Worm (Caenorhabditis elegans) whole organism, L2 larva: Measurements from ENCODE around the gene Y51H7C.9.

Source experiments
- C34F6.9 ChIP-seq: fragments of 150-350 bp; optimal IDR thresholded peaks from 2 replicates; lab custom pipeline; 2014; ENCODE audit warnings: missing biosample characterization, missing genetic modification characterization
- F13H6.1 ChIP-seq: sonication (generic microtip); optimal IDR thresholded peaks from 2 replicates; lab custom pipeline; 2016; ENCODE audit warnings: missing genetic modification characterization, missing compliant biosample characterization
- R02D3.7 ChIP-seq: fragments of 150-350 bp; optimal IDR thresholded peaks from 2 replicates; lab custom pipeline; 2014; ENCODE audit warnings: missing biosample characterization, missing genetic modification characterization
- Y55F3AM.14 ChIP-seq: fragments of 200-800 bp; sonication (Bioruptor generic); optimal IDR thresholded peaks from 2 replicates; lab custom pipeline; 2018; ENCODE audit warnings: mild to moderate bottlenecking, missing genetic modification characterization, missing compliant biosample characterization
- ZK546.5 ChIP-seq: sonication (generic microtip); optimal IDR thresholded peaks from 2 replicates; lab custom pipeline; 2017; ENCODE audit warnings: missing biosample characterization, missing genetic modification characterization
- alr-1 ChIP-seq: fragments of 150-350 bp; optimal IDR thresholded peaks from 2 replicates; lab custom pipeline; 2014; ENCODE audit warnings: missing biosample characterization, missing genetic modification characterization
- aly-2 ChIP-seq: fragments of 150-350 bp; optimal IDR thresholded peaks from 2 replicates; lab custom pipeline; 2014; ENCODE audit warnings: missing biosample characterization, missing genetic modification characterization
- blmp-1 ChIP-seq: sonication (generic microtip); optimal IDR thresholded peaks from 2 replicates; lab custom pipeline; 2017; ENCODE audit warnings: missing genetic modification characterization, mild to moderate bottlenecking, missing compliant biosample characterization, antibody characterized with exemption, moderate library complexity; ENCODE audit not compliant: insufficient read depth
- ceh-16 ChIP-seq: fragments of 150-350 bp; optimal IDR thresholded peaks from 2 replicates; lab custom pipeline; 2014; ENCODE audit warnings: missing biosample characterization, missing genetic modification characterization
- ceh-82 ChIP-seq: fragments of 150-350 bp; optimal IDR thresholded peaks from 2 replicates; lab custom pipeline; 2014; ENCODE audit warnings: missing biosample characterization, missing genetic modification characterization
- crh-2 ChIP-seq: sonication (generic microtip); optimal IDR thresholded peaks from 2 replicates; lab custom pipeline; 2017; ENCODE audit warnings: missing biosample characterization, missing genetic modification characterization
- dmd-4 ChIP-seq: sonication (generic microtip); optimal IDR thresholded peaks from 2 replicates; lab custom pipeline; 2017; ENCODE audit warnings: missing biosample characterization, missing genetic modification characterization
- elt-1 ChIP-seq: fragments of 150-350 bp; optimal IDR thresholded peaks from 2 replicates; lab custom pipeline; 2014; ENCODE audit warnings: missing biosample characterization, missing genetic modification characterization
- elt-3 ChIP-seq: sonication (generic microtip); optimal IDR thresholded peaks from 2 replicates; lab custom pipeline; 2017; ENCODE audit warnings: missing biosample characterization, missing genetic modification characterization
- fos-1 ChIP-seq: fragments of 150-350 bp; optimal IDR thresholded peaks from 2 replicates; lab custom pipeline; 2014; ENCODE audit warnings: missing biosample characterization, missing genetic modification characterization
- gmeb-1 ChIP-seq: fragments of 150-350 bp; optimal IDR thresholded peaks from 2 replicates; lab custom pipeline; 2014; ENCODE audit warnings: missing biosample characterization, missing genetic modification characterization
- lin-11 ChIP-seq: fragments of 150-350 bp; sonication (generic microtip); optimal IDR thresholded peaks from 2 replicates; lab custom pipeline; 2014; ENCODE audit warnings: missing biosample characterization, missing genetic modification characterization, inconsistent platforms, mixed read lengths
- lsy-2 ChIP-seq, 2 experiments: fragments of 150-350 bp in 1 of 2; sonication (generic microtip) in 1 of 2; optimal IDR thresholded peaks; 2 replicates each; lab custom pipeline; 2014 to 2017; ENCODE audit warnings: missing biosample characterization in 2 of 2, missing genetic modification characterization in 2 of 2
- mab-5 ChIP-seq: fragments of 150-350 bp; optimal IDR thresholded peaks from 2 replicates; lab custom pipeline; 2014; ENCODE audit warnings: missing biosample characterization, missing genetic modification characterization
- mbf-1 ChIP-seq: sonication (generic microtip); optimal IDR thresholded peaks from 2 replicates; lab custom pipeline; 2017; ENCODE audit warnings: missing biosample characterization, missing genetic modification characterization
- nhr-10 ChIP-seq: sonication (generic microtip); optimal IDR thresholded peaks from 2 replicates; lab custom pipeline; 2017; ENCODE audit warnings: missing biosample characterization, missing genetic modification characterization
- nhr-129 ChIP-seq: fragments of 150-350 bp; optimal IDR thresholded peaks from 2 replicates; lab custom pipeline; 2014; ENCODE audit warnings: missing biosample characterization, missing genetic modification characterization
- nhr-237 ChIP-seq: fragments of 150-350 bp; optimal IDR thresholded peaks from 2 replicates; lab custom pipeline; 2014; ENCODE audit warnings: missing biosample characterization, missing genetic modification characterization
- nhr-25 ChIP-seq: fragments of 150-350 bp; sonication (generic microtip); optimal IDR thresholded peaks from 3 replicates; lab custom pipeline; 2014; ENCODE audit warnings: missing biosample characterization, missing genetic modification characterization
- nhr-6 ChIP-seq: fragments of 150-350 bp; optimal IDR thresholded peaks from 2 replicates; lab custom pipeline; 2014; ENCODE audit warnings: missing biosample characterization, missing genetic modification characterization
- peb-1 ChIP-seq: fragments of 150-350 bp; optimal IDR thresholded peaks from 2 replicates; lab custom pipeline; 2014; ENCODE audit warnings: missing biosample characterization, missing genetic modification characterization
- sem-4 ChIP-seq: fragments of 150-350 bp; optimal IDR thresholded peaks from 2 replicates; lab custom pipeline; 2014; ENCODE audit warnings: missing biosample characterization, missing genetic modification reagents, missing genetic modification characterization
- sma-3 ChIP-seq: sonication (generic microtip); optimal IDR thresholded peaks from 2 replicates; lab custom pipeline; 2016; ENCODE audit warnings: missing genetic modification reagents, missing genetic modification characterization, missing compliant biosample characterization
- sma-9 ChIP-seq, 2 experiments: fragments of 150-350 bp in 1 of 2; sonication (generic microtip) in 1 of 2; optimal IDR thresholded peaks; 2 replicates each; lab custom pipeline; 2014 to 2016; ENCODE audit warnings: missing genetic modification characterization in 2 of 2, mild to moderate bottlenecking in 1 of 2, missing biosample characterization in 1 of 2, missing compliant biosample characterization in 1 of 2, missing genetic modification reagents in 1 of 2, moderate library complexity in 1 of 2
- snpc-4 ChIP-seq: fragments of 150-350 bp; optimal IDR thresholded peaks from 2 replicates; lab custom pipeline; 2014; ENCODE audit warnings: missing biosample characterization, missing genetic modification characterization
- unc-55 ChIP-seq: fragments of 150-350 bp; sonication (generic microtip); optimal IDR thresholded peaks from 3 replicates; lab custom pipeline; 2014; ENCODE audit warnings: missing biosample characterization, missing genetic modification reagents, missing genetic modification characterization
- unc-62 ChIP-seq: fragments of 150-350 bp; optimal IDR thresholded peaks from 2 replicates; lab custom pipeline; 2014; ENCODE audit warnings: missing biosample characterization, missing genetic modification reagents, missing genetic modification characterization
- ztf-1 ChIP-seq: fragments of 200-800 bp; sonication (Bioruptor generic); conservative IDR thresholded peaks from 2 replicates; pipeline ENCODE4 v1.3.6; 2022; ENCODE audit warnings: missing genetic modification characterization, missing compliant biosample characterization
- ztf-11 ChIP-seq: sonication (generic microtip); optimal IDR thresholded peaks from 2 replicates; lab custom pipeline; 2017; ENCODE audit warnings: missing biosample characterization, missing genetic modification characterization

The Y51H7C.9 gene

DNA sequence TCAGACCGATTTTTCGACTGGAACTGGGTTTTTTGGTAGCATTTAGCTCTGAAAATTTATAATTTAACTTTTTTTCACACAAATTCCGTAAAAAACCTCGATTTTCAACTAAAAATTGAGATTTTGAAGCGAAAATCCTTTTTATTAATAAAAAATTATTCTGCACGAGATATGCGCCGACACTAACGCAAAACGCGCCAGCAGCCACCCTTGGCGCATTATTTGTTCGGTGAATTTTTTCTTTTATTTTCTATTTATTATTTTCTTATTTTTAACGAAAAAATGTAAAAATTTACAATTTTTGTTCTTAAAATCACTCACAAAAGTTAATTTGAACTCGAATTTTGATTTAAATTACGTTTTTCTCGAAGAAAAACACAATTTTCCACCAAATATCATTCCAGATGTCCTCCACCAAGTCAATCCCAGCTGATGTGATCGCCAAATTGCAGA is 9.1 kb downstream of the Y51H7C.9 start, which contains the start of gene Y51H7C.7:
Gene Y51H7C.7, plus strand, starts transcription at position 403 of the 453 bp plus-strand sequence.
- peak; percentile 80 for TF ChIP-seq gmeb-1
- peak; percentile 70 for TF ChIP-seq C34F6.9 (tag; lab: Kevin White, UChicago)
- TF ChIP-seq mab-5 = peak; percentile 44
- TF ChIP-seq dmd-4 (tag; lab: Kevin White, UChicago) = no peak
- peak in 1 of 2 experiments; percentile 75 for TF ChIP-seq lsy-2 (tag; optimal IDR thresholded peaks at IDR 0.05; lab: Kevin White, UChicago)
- peak; percentile 23 for TF ChIP-seq sma-9 (GFP tag; optimal IDR thresholded peaks at IDR 0.05; lab: Kevin White, UChicago)
- no peak for TF ChIP-seq sma-9 (tag; optimal IDR thresholded peaks at IDR 0.05; lab: Kevin White, UChicago)
- TF ChIP-seq snpc-4 (tag; lab: Kevin White, UChicago) = peak; percentile 8
- TF ChIP-seq unc-55 (GFP tag; lab: Kevin White, UChicago) = peak; percentile 72
- peak; percentile 46 for TF ChIP-seq F13H6.1 (tag; lab: Kevin White, UChicago)
- no peak for TF ChIP-seq fos-1 (tag; lab: Kevin White, UChicago)
- peak; percentile 7 for TF ChIP-seq sma-3 (GFP tag; lab: Kevin White, UChicago)

- TF ChIP-seq ztf-11 = no peak
- no peak for TF ChIP-seq R02D3.7 (tag; lab: Kevin White, UChicago)
- TF ChIP-seq alr-1 = no peak
- TF ChIP-seq blmp-1 (tag; lab: Kevin White, UChicago) = no peak
- TF ChIP-seq nhr-25 (tag; lab: Kevin White, UChicago) = no peak
- TF ChIP-seq elt-1 = no peak
- TF ChIP-seq ceh-82 (tag; lab: Kevin White, UChicago) = no peak
- TF ChIP-seq unc-62 = no peak
- TF ChIP-seq peb-1 (tag; lab: Kevin White, UChicago) = no peak
- TF ChIP-seq F13H6.1 (tag; lab: Kevin White, UChicago) = no peak
- no peak for TF ChIP-seq crh-2
- no peak for TF ChIP-seq mbf-1 (tag; lab: Kevin White, UChicago)
- no peak for TF ChIP-seq ZK546.5 (tag; lab: Kevin White, UChicago)
- no peak for TF ChIP-seq nhr-237 (tag; lab: Kevin White, UChicago)
- TF ChIP-seq nhr-6 (tag; lab: Kevin White, UChicago) = no peak
- no peak for TF ChIP-seq sem-4 (tag; lab: Kevin White, UChicago)
- TF ChIP-seq ceh-16 = no peak
- TF ChIP-seq aly-2 (tag; lab: Kevin White, UChicago) = no peak
Observed at ce11 chrII:1401474-1401873, 9.8 kb downstream of the Y51H7C.9 start, which contains the start of gene Y51H7C.8. Gene Y51H7C.8, plus strand, starts transcription at chrII:1401774.

DNA sequence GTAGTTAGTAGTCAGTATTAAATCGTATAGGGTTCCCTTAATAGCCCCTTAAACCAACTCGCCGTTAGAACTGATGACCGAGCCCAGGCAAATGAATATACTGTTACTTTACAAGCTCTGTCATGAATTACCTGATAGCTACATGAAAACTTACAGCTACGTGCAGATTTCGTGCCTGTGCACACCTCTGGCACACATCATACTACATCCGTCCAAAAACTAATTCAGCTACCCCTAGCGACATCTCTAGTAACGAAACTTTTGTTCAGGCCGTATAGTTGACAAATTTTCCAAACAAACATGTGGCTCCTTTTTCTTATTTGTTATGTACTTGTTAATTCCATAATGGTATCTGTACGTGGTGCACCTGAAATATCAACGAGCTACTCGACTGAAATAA is 11.2 kb downstream of the Y51H7C.9 start, which contains the start of gene F54D12.1:
Gene F54D12.1, plus strand, starts transcription at position 301 of the 400 bp plus-strand sequence.
- TF ChIP-seq peb-1 (tag; lab: Kevin White, UChicago) (no peak), unc-62 (no peak), mab-5 (no peak), sma-3 (GFP tag; lab: Kevin White, UChicago) (no peak), R02D3.7 (tag; lab: Kevin White, UChicago) (no peak)

DNA sequence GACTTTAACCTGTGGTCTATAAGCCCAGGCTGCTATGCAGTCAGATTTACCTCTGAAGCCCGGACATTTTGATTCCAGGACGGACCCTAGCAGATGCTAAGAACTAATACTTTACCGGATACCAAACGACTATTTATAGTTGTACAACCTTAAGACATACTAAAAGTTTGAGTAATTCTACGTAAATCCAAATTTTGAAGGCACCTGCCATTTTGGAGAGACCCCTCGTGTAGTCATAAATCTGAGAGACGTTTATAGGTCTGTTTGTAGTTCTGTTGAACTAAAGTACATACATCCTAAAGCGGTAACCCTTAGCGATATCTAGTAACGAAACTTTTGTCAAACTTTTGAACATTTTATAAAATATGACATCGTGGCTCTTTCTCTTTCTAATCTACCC is 12.9 kb downstream of the Y51H7C.9 start, which contains the start of gene F54D12.2:
Gene F54D12.2, plus strand, starts transcription at position 301 of the 400 bp plus-strand sequence.
- TF ChIP-seq Y55F3AM.14 (GFP tag; lab: Kevin White, UChicago) (no peak), nhr-129 (no peak), lin-11 (tag; lab: Kevin White, UChicago) (no peak), ZK546.5 (tag; lab: Kevin White, UChicago) (no peak), nhr-10 (tag; lab: Kevin White, UChicago) (no peak), elt-3 (tag; lab: Kevin White, UChicago) (no peak), ztf-1 (no peak), unc-55 (GFP tag; lab: Kevin White, UChicago) (no peak), sma-3 (GFP tag; lab: Kevin White, UChicago) (no peak), peb-1 (tag; lab: Kevin White, UChicago) (no peak), elt-1 (no peak), nhr-6 (tag; lab: Kevin White, UChicago) (no peak), ceh-16 (no peak), lsy-2 (tag; optimal IDR thresholded peaks at IDR 0.05; lab: Kevin White, UChicago) (no peak), snpc-4 (tag; lab: Kevin White, UChicago) (no peak), fos-1 (tag; lab: Kevin White, UChicago) (no peak), alr-1 (no peak), nhr-25 (tag; lab: Kevin White, UChicago) (no peak)
- TF ChIP-seq, all 48 proteins: peak for 0
